Worm (Caenorhabditis elegans) whole organism, L4 larva: ENCODE data around the gene K06A9.1.

ENCODE experiments used
- F10B5.3 ChIP-seq: sonication (generic microtip); optimal IDR thresholded peaks from 2 replicates; lab custom pipeline; 2016; ENCODE audit warnings: mild to moderate bottlenecking, missing genetic modification characterization, missing compliant biosample characterization
- F26F4.8 ChIP-seq: fragments of 200-800 bp; sonication (Bioruptor generic); conservative IDR thresholded peaks from 2 replicates; pipeline ENCODE4 v1.3.6; 2022; ENCODE audit warnings: missing genetic modification characterization, missing compliant biosample characterization
- F49E8.2 ChIP-seq: sonication (generic microtip); optimal IDR thresholded peaks from 2 replicates; lab custom pipeline; 2016; ENCODE audit warnings: missing compliant biosample characterization, mild to moderate bottlenecking, missing genetic modification characterization, borderline replicate concordance
- R02D3.7 ChIP-seq: fragments of 150-350 bp; sonication (generic microtip); optimal IDR thresholded peaks from 3 replicates; lab custom pipeline; 2014; ENCODE audit warnings: missing biosample characterization, missing genetic modification characterization
- T20F7.1 ChIP-seq: fragments of 200-800 bp; sonication (Bioruptor generic); optimal IDR thresholded peaks from 2 replicates; lab custom pipeline; 2018; ENCODE audit warnings: mild to moderate bottlenecking, missing genetic modification characterization, missing compliant biosample characterization
- Y105C5A.15 ChIP-seq: fragments of 200-800 bp; sonication (Bioruptor generic); IDR thresholded peaks from 2 replicates; pipeline ENCODE4 v1.3.6; 2022; ENCODE audit warnings: missing genetic modification characterization, missing compliant biosample characterization
- Y48G9A.11 ChIP-seq: fragments of 200-800 bp; sonication (Bioruptor generic); IDR thresholded peaks from 2 replicates; pipeline ENCODE4 v1.3.6; 2022; ENCODE audit warnings: missing genetic modification reagents, missing genetic modification characterization, missing compliant biosample characterization
- ZK337.2 ChIP-seq: fragments of 200-800 bp; sonication (Bioruptor generic); IDR thresholded peaks from 2 replicates; pipeline ENCODE4 v1.3.6; 2022; ENCODE audit warnings: missing genetic modification reagents, missing genetic modification characterization, missing compliant biosample characterization
- ZK546.5 ChIP-seq, 2 experiments: sonication (generic microtip); optimal IDR thresholded peaks; 2 replicates each; lab custom pipeline; 2017; ENCODE audit warnings: missing biosample characterization in 2 of 2, missing genetic modification characterization in 2 of 2
- aly-2 ChIP-seq: sonication (generic microtip); optimal IDR thresholded peaks from 2 replicates; lab custom pipeline; 2018; ENCODE audit warnings: missing biosample characterization, missing genetic modification characterization
- arid-1 ChIP-seq: fragments of 200-800 bp; sonication (Bioruptor generic); conservative IDR thresholded peaks from 2 replicates; pipeline ENCODE4 v1.3.6; 2022; ENCODE audit warnings: missing genetic modification reagents, missing genetic modification characterization, missing compliant biosample characterization
- attf-4 ChIP-seq: sonication (generic microtip); optimal IDR thresholded peaks from 3 replicates; lab custom pipeline; 2017; ENCODE audit warnings: missing biosample characterization, missing genetic modification characterization
- ceh-20 ChIP-seq: fragments of 200-800 bp; sonication (Bioruptor generic); IDR thresholded peaks from 2 replicates; pipeline ENCODE4 v1.3.6; 2022; ENCODE audit warnings: missing genetic modification reagents, missing genetic modification characterization, missing compliant biosample characterization
- ceh-28 ChIP-seq: fragments of 150-350 bp; optimal IDR thresholded peaks from 2 replicates; lab custom pipeline; 2014; ENCODE audit warnings: missing biosample characterization, missing genetic modification reagents, missing genetic modification characterization
- ceh-32 ChIP-seq: sonication (generic microtip); optimal IDR thresholded peaks from 2 replicates; lab custom pipeline; 2016; ENCODE audit warnings: mild to moderate bottlenecking, missing genetic modification characterization, missing compliant biosample characterization; ENCODE audit not compliant: poor library complexity
- ceh-44 ChIP-seq: fragments of 200-800 bp; sonication (Bioruptor generic); IDR thresholded peaks from 2 replicates; pipeline ENCODE4 v1.3.6; 2022; ENCODE audit warnings: missing genetic modification reagents, missing genetic modification characterization, missing compliant biosample characterization
- ceh-62 ChIP-seq: sonication (generic microtip); optimal IDR thresholded peaks from 2 replicates; lab custom pipeline; 2017; ENCODE audit warnings: missing biosample characterization, missing genetic modification characterization
- dmd-8 ChIP-seq: fragments of 200-800 bp; sonication (Bioruptor generic); IDR thresholded peaks from 2 replicates; pipeline ENCODE4 v1.3.6; 2022; ENCODE audit warnings: missing genetic modification characterization, missing compliant biosample characterization
- dpl-1 ChIP-seq: fragments of 150-350 bp; optimal IDR thresholded peaks from 2 replicates; lab custom pipeline; 2014; ENCODE audit warnings: missing biosample characterization, missing genetic modification reagents, missing genetic modification characterization
- duxl-1 ChIP-seq: sonication (generic microtip); optimal IDR thresholded peaks from 2 replicates; lab custom pipeline; 2016; ENCODE audit warnings: mild to moderate bottlenecking, missing genetic modification characterization, moderate library complexity, missing compliant biosample characterization; ENCODE audit not compliant: poor library complexity
- fos-1 ChIP-seq: fragments of 150-350 bp; optimal IDR thresholded peaks from 2 replicates; lab custom pipeline; 2014; ENCODE audit warnings: missing biosample characterization, missing genetic modification characterization
- gei-8 ChIP-seq: fragments of 200-800 bp; sonication (Bioruptor generic); optimal IDR thresholded peaks from 2 replicates; lab custom pipeline; 2018; ENCODE audit warnings: mild to moderate bottlenecking, missing genetic modification characterization, missing compliant biosample characterization
- hlh-11 ChIP-seq: fragments of 200-800 bp; sonication (Bioruptor generic); optimal IDR thresholded peaks from 2 replicates; lab custom pipeline; 2018; ENCODE audit warnings: mild to moderate bottlenecking, missing genetic modification characterization, missing compliant biosample characterization
- hlh-30 ChIP-seq: sonication (generic microtip); optimal IDR thresholded peaks from 2 replicates; lab custom pipeline; 2017; ENCODE audit warnings: antibody characterized with exemption, mild to moderate bottlenecking, missing genetic modification characterization, missing compliant biosample characterization; ENCODE audit not compliant: insufficient read depth
- lim-7 ChIP-seq: fragments of 200-800 bp; sonication (Bioruptor generic); IDR thresholded peaks from 2 replicates; pipeline ENCODE4 v1.3.6; 2022; ENCODE audit warnings: missing genetic modification characterization, missing compliant biosample characterization
- lin-1 ChIP-seq: fragments of 200-800 bp; sonication (Bioruptor generic); IDR thresholded peaks from 2 replicates; pipeline ENCODE4 v1.3.6; 2022; ENCODE audit warnings: missing genetic modification reagents, missing genetic modification characterization, missing compliant biosample characterization
- lin-13 ChIP-seq: fragments of 150-350 bp; optimal IDR thresholded peaks from 2 replicates; lab custom pipeline; 2014; ENCODE audit warnings: missing biosample characterization, missing genetic modification reagents, missing genetic modification characterization
- lin-38 ChIP-seq: fragments of 200-800 bp; sonication (Bioruptor generic); IDR thresholded peaks from 2 replicates; pipeline ENCODE4 v1.3.6; 2022; ENCODE audit warnings: missing genetic modification reagents, missing genetic modification characterization, missing compliant biosample characterization
- lin-39 ChIP-seq: fragments of 150-350 bp; optimal IDR thresholded peaks from 2 replicates; lab custom pipeline; 2014; ENCODE audit warnings: missing biosample characterization, missing genetic modification reagents, missing genetic modification characterization
- lir-3 ChIP-seq: sonication (generic microtip); optimal IDR thresholded peaks from 2 replicates; lab custom pipeline; 2016; ENCODE audit warnings: mild to moderate bottlenecking, missing genetic modification characterization, missing compliant biosample characterization
- lsy-2 ChIP-seq, 2 experiments: fragments of 150-350 bp in 1 of 2; sonication (generic microtip) in 1 of 2; optimal IDR thresholded peaks; 2 replicates each; lab custom pipeline; 2014 to 2017; ENCODE audit warnings: missing biosample characterization in 2 of 2, missing genetic modification characterization in 2 of 2
- madf-5 ChIP-seq, 2 experiments: fragments of 200-800 bp; sonication (Bioruptor generic); IDR thresholded peaks; 2 replicates each; pipeline ENCODE4 v1.3.6; 2022; ENCODE audit warnings: missing compliant biosample characterization in 2 of 2, missing genetic modification characterization in 2 of 2
- mes-2 ChIP-seq: sonication (generic microtip); optimal IDR thresholded peaks from 2 replicates; lab custom pipeline; 2016; ENCODE audit warnings: missing genotype, mild to moderate bottlenecking, missing genetic modification characterization, missing compliant biosample characterization; ENCODE audit not compliant: poor library complexity, severe bottlenecking
- mxl-3 ChIP-seq: fragments of 200-800 bp; sonication (Bioruptor generic); optimal IDR thresholded peaks from 2 replicates; lab custom pipeline; 2018; ENCODE audit warnings: mild to moderate bottlenecking, missing genetic modification characterization, missing compliant biosample characterization
- nhr-10 ChIP-seq: fragments of 150-350 bp; optimal IDR thresholded peaks from 2 replicates; lab custom pipeline; 2014; ENCODE audit warnings: missing biosample characterization, missing genetic modification characterization
- nhr-102 ChIP-seq: sonication (generic microtip); optimal IDR thresholded peaks from 2 replicates; lab custom pipeline; 2016; ENCODE audit warnings: mild to moderate bottlenecking, missing genetic modification characterization, moderate library complexity, missing compliant biosample characterization
- nhr-237 ChIP-seq: sonication (generic microtip); optimal IDR thresholded peaks from 2 replicates; lab custom pipeline; 2017; ENCODE audit warnings: missing biosample characterization, missing genetic modification characterization
- nhr-25 ChIP-seq: sonication (generic microtip); optimal IDR thresholded peaks from 2 replicates; lab custom pipeline; 2017; ENCODE audit warnings: missing genetic modification characterization, mild to moderate bottlenecking, missing compliant biosample characterization, antibody characterized with exemption, moderate library complexity, borderline replicate concordance; ENCODE audit not compliant: insufficient read depth
- nhr-41 ChIP-seq: fragments of 200-800 bp; sonication (Bioruptor generic); IDR thresholded peaks from 2 replicates; pipeline ENCODE4 v1.3.6; 2022; ENCODE audit warnings: missing genetic modification reagents, missing genetic modification characterization, missing compliant biosample characterization
- nhr-42 ChIP-seq: fragments of 200-800 bp; sonication (Bioruptor generic); IDR thresholded peaks from 2 replicates; pipeline ENCODE4 v1.3.6; 2022; ENCODE audit warnings: missing genetic modification characterization, missing compliant biosample characterization
- nhr-6 ChIP-seq: fragments of 150-350 bp; optimal IDR thresholded peaks from 2 replicates; lab custom pipeline; 2014; ENCODE audit warnings: missing biosample characterization, missing genetic modification characterization
- nhr-76 ChIP-seq: fragments of 150-350 bp; optimal IDR thresholded peaks from 2 replicates; lab custom pipeline; 2014; ENCODE audit warnings: missing biosample characterization, missing genetic modification characterization
- nhr-77 ChIP-seq: fragments of 150-350 bp; optimal IDR thresholded peaks from 2 replicates; lab custom pipeline; 2014; ENCODE audit warnings: missing biosample characterization, missing genetic modification characterization
- php-3 ChIP-seq: fragments of 200-800 bp; sonication (Bioruptor generic); IDR thresholded peaks from 2 replicates; pipeline ENCODE4 v1.3.6; 2022; ENCODE audit warnings: missing genetic modification reagents, missing genetic modification characterization, missing compliant biosample characterization
- pqm-1 ChIP-seq: sonication (generic microtip); optimal IDR thresholded peaks from 2 replicates; lab custom pipeline; 2017; ENCODE audit warnings: missing biosample characterization, missing genetic modification characterization
- rbr-2 ChIP-seq: sonication (generic microtip); optimal IDR thresholded peaks from 2 replicates; lab custom pipeline; 2016; ENCODE audit warnings: missing genotype, missing genetic modification characterization, missing compliant biosample characterization
- sdz-12 ChIP-seq: fragments of 200-800 bp; sonication (Bioruptor generic); optimal IDR thresholded peaks from 2 replicates; lab custom pipeline; 2018; ENCODE audit warnings: mild to moderate bottlenecking, missing genetic modification characterization, missing compliant biosample characterization
- set-16 ChIP-seq: fragments of 200-800 bp; sonication (Bioruptor generic); IDR thresholded peaks from 2 replicates; pipeline ENCODE4 v1.3.6; 2022; ENCODE audit warnings: missing genetic modification reagents, missing genetic modification characterization, missing compliant biosample characterization
- skn-1 ChIP-seq: fragments of 150-350 bp; optimal IDR thresholded peaks from 2 replicates; lab custom pipeline; 2014; ENCODE audit warnings: missing biosample characterization, missing genetic modification characterization
- zip-11 ChIP-seq: fragments of 200-800 bp; sonication (Bioruptor generic); IDR thresholded peaks from 2 replicates; pipeline ENCODE4 v1.3.6; 2022; ENCODE audit warnings: missing genetic modification characterization, missing compliant biosample characterization
- zip-2 ChIP-seq: fragments of 150-350 bp; optimal IDR thresholded peaks from 2 replicates; lab custom pipeline; 2014; ENCODE audit warnings: missing biosample characterization, missing genetic modification characterization
- ztf-11 ChIP-seq: fragments of 150-350 bp; optimal IDR thresholded peaks from 2 replicates; lab custom pipeline; 2014; ENCODE audit warnings: missing biosample characterization, missing genetic modification characterization

Gene K06A9.1

DNA sequence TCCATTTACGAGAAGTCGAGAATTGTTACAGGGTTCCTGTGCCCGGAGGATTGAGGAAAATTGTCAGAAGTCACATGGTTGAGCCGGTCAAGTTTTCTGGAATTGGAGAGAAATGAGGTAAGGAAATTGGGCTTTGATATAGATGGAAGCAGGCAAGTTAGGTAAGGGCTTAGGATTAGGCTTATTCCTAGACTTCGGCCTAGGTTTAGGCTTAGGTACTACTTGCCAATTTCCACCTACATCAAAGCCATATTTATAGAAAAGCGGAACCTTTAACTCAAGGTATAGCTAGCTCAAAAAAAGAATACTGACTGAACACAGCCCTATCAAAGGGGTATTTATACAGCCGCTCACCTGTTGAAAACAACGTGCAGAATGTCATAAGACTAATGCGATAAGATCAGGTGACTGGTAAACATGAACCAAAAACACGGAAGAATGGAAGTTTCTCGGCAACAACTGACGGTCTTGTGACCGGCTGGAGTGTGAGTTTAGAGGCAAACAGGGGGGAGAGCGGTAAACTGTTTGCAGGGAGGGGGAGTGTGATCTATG lies 42.7 kb upstream of the K06A9.1 start (continued):
- TF ChIP-seq madf-5 (GFP tag; IDR thresholded peaks at IDR 0.05; lab: Robert Waterston, UW) (no peak), Y48G9A.11 (no peak), zip-2 (no peak), fos-1 (peak; percentile 53), arid-1 (GFP tag; lab: Robert Waterston, UW) (no peak), attf-4 (tag; lab: Kevin White, UChicago) (no peak), rbr-2 (no peak), nhr-76 (tag; lab: Kevin White, UChicago) (no peak), nhr-6 (peak; percentile 68), ceh-20 (GFP tag; lab: Robert Waterston, UW) (no peak), zip-11 (GFP tag; lab: Robert Waterston, UW) (no peak), T20F7.1 (GFP tag; lab: Kevin White, UChicago) (no peak), F49E8.2 (tag; lab: Kevin White, UChicago) (no peak), hlh-30 (peak; percentile 99), lsy-2 (tag; optimal IDR thresholded peaks at IDR 0.05; lab: Kevin White, UChicago) (peak; percentile 67 to 69), nhr-77 (tag; lab: Kevin White, UChicago) (peak; percentile 27), lim-7 (GFP tag; lab: Robert Waterston, UW) (no peak), dpl-1 (peak; percentile 18), lin-1 (peak; percentile 57; the same call in 1 of the 2 replicates), ceh-28 (tag; lab: Kevin White, UChicago) (no peak), lin-39 (no peak), nhr-42 (GFP tag; lab: Robert Waterston, UW) (no peak), gei-8 (GFP tag; lab: Kevin White, UChicago) (peak; percentile 60), pqm-1 (tag; lab: Kevin White, UChicago) (no peak), skn-1 (no peak), hlh-11 (peak; percentile 98), mxl-3 (GFP tag; lab: Kevin White, UChicago) (peak; percentile 60), ceh-32 (no peak), lin-13 (GFP tag; lab: Kevin White, UChicago) (no peak), nhr-25 (tag; lab: Kevin White, UChicago) (peak; percentile 45), nhr-102 (tag; lab: Kevin White, UChicago) (peak; percentile 84), ceh-44 (GFP tag; lab: Robert Waterston, UW) (no peak), dmd-8 (no peak), lir-3 (tag; lab: Kevin White, UChicago) (no peak), lin-38 (GFP tag; lab: Robert Waterston, UW) (no peak), nhr-41 (GFP tag; lab: Robert Waterston, UW) (no peak), ZK337.2 (GFP tag; lab: Robert Waterston, UW) (no peak), nhr-237 (tag; lab: Kevin White, UChicago) (no peak), F10B5.3 (tag; lab: Kevin White, UChicago) (no peak), sdz-12 (GFP tag; lab: Kevin White, UChicago) (peak; percentile 12), set-16 (GFP tag; lab: Robert Waterston, UW) (peak; percentile 59; the same call in 1 of the 2 replicates), ztf-11 (tag; lab: Kevin White, UChicago) (no peak), R02D3.7 (no peak), aly-2 (tag; lab: Kevin White, UChicago) (no peak), ZK546.5 (tag; optimal IDR thresholded peaks at IDR 0.05; lab: Kevin White, UChicago) (no peak), Y105C5A.15 (GFP tag; lab: Robert Waterston, UW) (no peak), nhr-10 (tag; lab: Kevin White, UChicago) (peak; percentile 82), ceh-62 (tag; lab: Kevin White, UChicago) (no peak), php-3 (peak; percentile 75), mes-2 (tag; lab: Kevin White, UChicago) (peak; percentile 32), duxl-1 (no peak), F26F4.8 (GFP tag; lab: Robert Waterston, UW) (no peak)
